Fruit fly (Drosophila melanogaster): Measurements from ENCODE around the gene hep.

Gene hep

DNA sequence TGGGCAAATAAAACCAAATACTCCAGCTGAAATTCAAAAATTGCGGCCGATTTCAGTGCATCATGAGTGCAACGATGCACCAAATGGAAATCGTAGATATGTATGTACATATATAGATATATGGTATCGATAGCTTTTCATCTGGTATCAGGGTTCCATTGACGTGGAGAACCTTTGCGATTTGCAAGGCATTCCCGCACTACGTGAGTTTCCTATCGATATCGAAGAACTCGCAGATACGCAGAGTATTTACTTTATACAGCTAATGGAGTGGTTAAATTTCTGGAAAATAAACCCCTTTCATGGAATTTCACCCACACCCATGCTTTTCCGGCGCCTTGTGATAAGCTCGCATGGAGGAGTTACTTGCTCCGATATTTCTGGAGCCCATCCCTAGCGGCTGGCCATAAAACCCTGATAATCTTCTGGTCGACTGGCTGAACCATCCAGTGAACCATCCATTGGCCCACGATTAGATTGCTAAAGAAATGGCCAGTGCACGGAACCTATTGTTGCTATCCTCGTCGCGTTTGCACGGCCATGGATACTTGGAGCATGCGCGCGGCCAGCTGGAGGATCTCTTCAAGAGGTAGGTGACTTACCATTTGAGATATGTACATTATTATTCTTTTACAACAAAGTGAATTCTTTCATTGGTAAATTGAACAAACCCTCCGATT, 4.0 kb upstream of the hep start, which contains the start of gene CG2200 (continued):
- peak; percentile 45 for TF ChIP-seq GATAe (GFP tag; conservative IDR thresholded peaks at IDR 0.05)
- TF ChIP-seq sens (GFP tag): peak; percentile 85
- TF ChIP-seq HLHmδ (GFP tag; optimal IDR thresholded peaks at IDR 0.05): no peak
- peak; percentile 52 for TF ChIP-seq Xbp1 (GFP tag; optimal IDR thresholded peaks at IDR 0.05)
- peak; percentile 89 for TF ChIP-seq Dll (GFP tag; IDR thresholded peaks at IDR 0.05; ENCODE audit: partially characterized antibody)
- peak; percentile 22 for TF ChIP-seq CG15269 (tag; optimal IDR thresholded peaks at IDR 0.05)
- peak; percentile 27 for TF ChIP-seq nom (GFP tag; optimal IDR thresholded peaks at IDR 0.05)
- TF ChIP-seq HmgZ (tag; optimal IDR thresholded peaks at IDR 0.05): peak; percentile 54
- TF ChIP-seq CG4707 (GFP tag; optimal IDR thresholded peaks at IDR 0.05): no peak
- no peak for TF ChIP-seq Aef1 (GFP tag; IDR thresholded peaks at IDR 0.05)
- peak; percentile 81 for TF ChIP-seq Opbp (GFP tag; IDR thresholded peaks at IDR 0.05; ENCODE audit: partially characterized antibody)
- no peak for TF ChIP-seq Ada2b (GFP tag; IDR thresholded peaks at IDR 0.05)
- TF ChIP-seq salm (tag; optimal IDR thresholded peaks at IDR 0.05): no peak
- TF ChIP-seq CG10267 (tag; optimal IDR thresholded peaks at IDR 0.05): peak; percentile 9
- TF ChIP-seq prd (optimal IDR thresholded peaks at IDR 0.05): no peak
- TF ChIP-seq prd (GFP tag; IDR thresholded peaks at IDR 0.05): peak; percentile 38; the same call in 1 of the 3 replicates
- peak; percentile 27 for TF ChIP-seq CG4617 (GFP tag; optimal IDR thresholded peaks at IDR 0.05; ENCODE audit: borderline replicate concordance)
- TF ChIP-seq Eip74EF (GFP tag; optimal IDR thresholded peaks at IDR 0.05): no peak
- TF ChIP-seq wek (GFP tag; optimal IDR thresholded peaks at IDR 0.05): no peak
- TF ChIP-seq CG9797 (GFP tag; optimal IDR thresholded peaks at IDR 0.05): peak; percentile 4
- no peak for TF ChIP-seq MTF-1 (GFP tag; optimal IDR thresholded peaks at IDR 0.05; ENCODE audit: borderline replicate concordance)
- no peak for TF ChIP-seq Optix (GFP tag; IDR thresholded peaks at IDR 0.05)
- TF ChIP-seq twi (tag; optimal IDR thresholded peaks at IDR 0.05): no peak
- TF ChIP-seq PHDP (tag; optimal IDR thresholded peaks at IDR 0.05): peak; percentile 46
- TF ChIP-seq tna (GFP tag; IDR thresholded peaks at IDR 0.05; ENCODE audit: partially characterized antibody): peak; percentile 77; the same call in 1 of the 2 replicates
- no peak for TF ChIP-seq hth (optimal IDR thresholded peaks at IDR 0.05)
- peak; percentile 33 for TF ChIP-seq Nf-YC (tag; optimal IDR thresholded peaks at IDR 0.05)
- peak; percentile 54 for TF ChIP-seq CG9932 (GFP tag; IDR thresholded peaks at IDR 0.05)
- TF ChIP-seq B-H1 (GFP tag; IDR thresholded peaks at IDR 0.05): peak; percentile 24; the same call in 1 of the 3 replicates
- TF ChIP-seq CG7928 (GFP tag; optimal IDR thresholded peaks at IDR 0.05): peak; percentile 59
- peak; percentile 43 for TF ChIP-seq CG30403 (GFP tag; optimal IDR thresholded peaks at IDR 0.05)
- TF ChIP-seq lilli (GFP tag; optimal IDR thresholded peaks at IDR 0.05): peak; percentile 68
- TF ChIP-seq CG18262 (tag; optimal IDR thresholded peaks at IDR 0.05): peak; percentile 29
- peak; percentile 19 for TF ChIP-seq D19A (tag; optimal IDR thresholded peaks at IDR 0.05)
- peak; percentile 23 for TF ChIP-seq CG17359 (tag; optimal IDR thresholded peaks at IDR 0.05)
- peak; percentile 40 for TF ChIP-seq CG34376 (GFP tag; optimal IDR thresholded peaks at IDR 0.05)
- no peak for TF ChIP-seq Side (GFP tag; optimal IDR thresholded peaks at IDR 0.05)
- TF ChIP-seq peb (GFP tag; IDR thresholded peaks at IDR 0.05): no peak
- peak; percentile 63 for TF ChIP-seq vvl (GFP tag; IDR thresholded peaks at IDR 0.05)
- TF ChIP-seq gfzf (GFP tag; optimal IDR thresholded peaks at IDR 0.05): peak; percentile 12
- peak; percentile 44 for TF ChIP-seq Abd-B (GFP tag; optimal IDR thresholded peaks at IDR 0.05)
- no peak for TF ChIP-seq CG8478 (optimal IDR thresholded peaks at IDR 0.05)
- TF ChIP-seq Oli (tag; optimal IDR thresholded peaks at IDR 0.05): no peak
- peak; percentile 28 for TF ChIP-seq Hmr (GFP tag; optimal IDR thresholded peaks at IDR 0.05)
- TF ChIP-seq NFAT (GFP tag; IDR thresholded peaks at IDR 0.05): peak; percentile 33; the same call in 1 of the 2 replicates
- TF ChIP-seq Pdp1 (GFP tag; optimal IDR thresholded peaks at IDR 0.05): peak; percentile 22 to 37
- TF ChIP-seq CG13775 (GFP tag; optimal IDR thresholded peaks at IDR 0.05): peak; percentile 23
- TF ChIP-seq unc-4 (GFP tag; IDR thresholded peaks at IDR 0.05; ENCODE audit: partially characterized antibody): peak; percentile 73
- TF ChIP-seq zfh2 (GFP tag; optimal IDR thresholded peaks at IDR 0.05): peak; percentile 28

Measured in whole organism, embryonic.